Worm (Caenorhabditis elegans) whole organism, L1 larva: ENCODE measurements around the gene nas-21.
"Not testable (repeated sequence)": the region's sequence is repeated elsewhere in the genome, so short reads cannot be mapped to it uniquely, and the experiment has no call there.

ENCODE experiments used
- alr-1 ChIP-seq: fragments of 200-800 bp; sonication (Bioruptor generic); optimal IDR thresholded peaks from 2 replicates; lab custom pipeline; 2018; ENCODE audit warnings: borderline replicate concordance, mild to moderate bottlenecking, missing genetic modification characterization, missing compliant biosample characterization
- ama-1 ChIP-seq: fragments of 150-350 bp; optimal IDR thresholded peaks from 2 replicates; lab custom pipeline; 2014
- ceh-82 ChIP-seq, 3 experiments: fragments of 150-350 bp in 1 of 3; sonication (generic microtip) in 2 of 3; optimal IDR thresholded peaks; 2 replicates each; lab custom pipeline; 2014 to 2017; ENCODE audit warnings: missing biosample characterization in 3 of 3, missing genetic modification characterization in 3 of 3
- elt-2 ChIP-seq: sonication (generic microtip); optimal IDR thresholded peaks from 2 replicates; lab custom pipeline; 2016; ENCODE audit warnings: missing genetic modification characterization, mild to moderate bottlenecking, inconsistent platforms, missing compliant biosample characterization, missing genetic modification reagents
- fkh-10 ChIP-seq: sonication (generic microtip); optimal IDR thresholded peaks from 2 replicates; lab custom pipeline; 2017; ENCODE audit warnings: missing biosample characterization, missing genetic modification reagents, missing genetic modification characterization
- nhr-77 ChIP-seq: fragments of 150-350 bp; optimal IDR thresholded peaks from 2 replicates; lab custom pipeline; 2014; ENCODE audit warnings: missing biosample characterization, missing genetic modification characterization
- unc-130 ChIP-seq: fragments of 150-350 bp; optimal IDR thresholded peaks from 2 replicates; lab custom pipeline; 2017; ENCODE audit warnings: missing biosample characterization, missing genetic modification characterization, inconsistent platforms

DNA sequence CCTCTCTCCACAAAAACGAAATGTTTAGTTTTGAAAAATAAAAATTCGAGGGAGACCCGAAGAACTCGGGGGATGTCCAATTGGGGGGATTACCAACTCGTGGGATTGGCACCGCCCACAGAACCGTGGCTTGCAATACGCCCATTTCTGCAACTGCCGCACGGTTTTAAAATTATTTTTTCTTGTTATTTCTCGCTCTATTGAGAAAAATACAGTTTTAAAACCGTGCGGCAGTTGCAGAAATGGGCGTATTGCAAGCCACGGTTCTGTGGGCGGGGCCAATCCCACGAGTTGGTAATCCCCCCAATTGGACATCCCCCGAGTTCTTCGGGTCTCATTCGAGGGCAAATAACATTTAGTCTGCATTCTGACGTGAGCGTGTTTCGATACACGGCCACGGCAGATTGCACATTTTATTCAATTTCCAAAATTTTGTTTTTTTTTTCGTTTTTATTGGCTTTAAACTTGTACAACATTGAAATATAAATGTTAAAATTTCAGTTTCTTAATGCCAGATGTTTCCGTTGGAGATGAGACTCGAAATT is 32.6 kb downstream of the nas-21 start, which contains the start of the genes C55A6.1 and C55A6.10:
- TF ChIP-seq alr-1 (tag; lab: Kevin White, UChicago); ama-1 (lab: Kevin White, UChicago): not testable (repeated sequence)
- TF ChIP-seq fkh-10 (GFP tag; lab: Kevin White, UChicago) (peak; percentile 60), ceh-82 (tag; optimal IDR thresholded peaks at IDR 0.05; lab: Kevin White, UChicago) (peak in 2 of 3 experiments; percentile 9 to 41), unc-130 (tag; lab: Kevin White, UChicago) (peak; percentile 18), nhr-77 (tag; lab: Kevin White, UChicago) (peak; percentile 37), elt-2 (tag; lab: Kevin White, UChicago) (peak; percentile 14)
